Worm (Caenorhabditis elegans) whole organism, L2 larva: ENCODE measurements around the gene unc-84.

Experiments used
- C34F6.9 ChIP-seq: fragments of 150-350 bp; optimal IDR thresholded peaks from 2 replicates; lab custom pipeline; 2014; ENCODE audit warnings: missing biosample characterization, missing genetic modification characterization
- F13H6.1 ChIP-seq: sonication (generic microtip); optimal IDR thresholded peaks from 2 replicates; lab custom pipeline; 2016; ENCODE audit warnings: missing genetic modification characterization, missing compliant biosample characterization
- R02D3.7 ChIP-seq: fragments of 150-350 bp; optimal IDR thresholded peaks from 2 replicates; lab custom pipeline; 2014; ENCODE audit warnings: missing biosample characterization, missing genetic modification characterization
- Y55F3AM.14 ChIP-seq: fragments of 200-800 bp; sonication (Bioruptor generic); optimal IDR thresholded peaks from 2 replicates; lab custom pipeline; 2018; ENCODE audit warnings: mild to moderate bottlenecking, missing genetic modification characterization, missing compliant biosample characterization
- ZK546.5 ChIP-seq: sonication (generic microtip); optimal IDR thresholded peaks from 2 replicates; lab custom pipeline; 2017; ENCODE audit warnings: missing biosample characterization, missing genetic modification characterization
- alr-1 ChIP-seq: fragments of 150-350 bp; optimal IDR thresholded peaks from 2 replicates; lab custom pipeline; 2014; ENCODE audit warnings: missing biosample characterization, missing genetic modification characterization
- aly-2 ChIP-seq: fragments of 150-350 bp; optimal IDR thresholded peaks from 2 replicates; lab custom pipeline; 2014; ENCODE audit warnings: missing biosample characterization, missing genetic modification characterization
- ama-1 ChIP-seq: fragments of 150-350 bp; optimal IDR thresholded peaks from 2 replicates; lab custom pipeline; 2018; ENCODE audit warnings: inconsistent platforms
- blmp-1 ChIP-seq: sonication (generic microtip); optimal IDR thresholded peaks from 2 replicates; lab custom pipeline; 2017; ENCODE audit warnings: missing genetic modification characterization, mild to moderate bottlenecking, missing compliant biosample characterization, antibody characterized with exemption, moderate library complexity; ENCODE audit not compliant: insufficient read depth
- ceh-16 ChIP-seq: fragments of 150-350 bp; optimal IDR thresholded peaks from 2 replicates; lab custom pipeline; 2014; ENCODE audit warnings: missing biosample characterization, missing genetic modification characterization
- ceh-82 ChIP-seq: fragments of 150-350 bp; optimal IDR thresholded peaks from 2 replicates; lab custom pipeline; 2014; ENCODE audit warnings: missing biosample characterization, missing genetic modification characterization
- crh-2 ChIP-seq: sonication (generic microtip); optimal IDR thresholded peaks from 2 replicates; lab custom pipeline; 2017; ENCODE audit warnings: missing biosample characterization, missing genetic modification characterization
- dmd-4 ChIP-seq: sonication (generic microtip); optimal IDR thresholded peaks from 2 replicates; lab custom pipeline; 2017; ENCODE audit warnings: missing biosample characterization, missing genetic modification characterization
- egl-27 ChIP-seq: sonication (generic microtip); optimal IDR thresholded peaks from 3 replicates; lab custom pipeline; 2017; ENCODE audit warnings: missing biosample characterization, missing genetic modification reagents, missing genetic modification characterization
- elt-1 ChIP-seq: fragments of 150-350 bp; optimal IDR thresholded peaks from 2 replicates; lab custom pipeline; 2014; ENCODE audit warnings: missing biosample characterization, missing genetic modification characterization
- elt-3 ChIP-seq: sonication (generic microtip); optimal IDR thresholded peaks from 2 replicates; lab custom pipeline; 2017; ENCODE audit warnings: missing biosample characterization, missing genetic modification characterization
- fos-1 ChIP-seq: fragments of 150-350 bp; optimal IDR thresholded peaks from 2 replicates; lab custom pipeline; 2014; ENCODE audit warnings: missing biosample characterization, missing genetic modification characterization
- gmeb-1 ChIP-seq: fragments of 150-350 bp; optimal IDR thresholded peaks from 2 replicates; lab custom pipeline; 2014; ENCODE audit warnings: missing biosample characterization, missing genetic modification characterization
- lin-11 ChIP-seq: fragments of 150-350 bp; sonication (generic microtip); optimal IDR thresholded peaks from 2 replicates; lab custom pipeline; 2014; ENCODE audit warnings: missing biosample characterization, missing genetic modification characterization, inconsistent platforms, mixed read lengths
- lin-13 ChIP-seq: fragments of 150-350 bp; optimal IDR thresholded peaks from 2 replicates; lab custom pipeline; 2014; ENCODE audit warnings: missing biosample characterization, missing genetic modification reagents, missing genetic modification characterization
- lin-39 ChIP-seq: fragments of 150-350 bp; optimal IDR thresholded peaks from 2 replicates; lab custom pipeline; 2014; ENCODE audit warnings: missing biosample characterization, missing genetic modification reagents, missing genetic modification characterization
- lsy-2 ChIP-seq, 2 experiments: fragments of 150-350 bp in 1 of 2; sonication (generic microtip) in 1 of 2; optimal IDR thresholded peaks; 2 replicates each; lab custom pipeline; 2014 to 2017; ENCODE audit warnings: missing biosample characterization in 2 of 2, missing genetic modification characterization in 2 of 2
- mab-5 ChIP-seq: fragments of 150-350 bp; optimal IDR thresholded peaks from 2 replicates; lab custom pipeline; 2014; ENCODE audit warnings: missing biosample characterization, missing genetic modification characterization
- mbf-1 ChIP-seq: sonication (generic microtip); optimal IDR thresholded peaks from 2 replicates; lab custom pipeline; 2017; ENCODE audit warnings: missing biosample characterization, missing genetic modification characterization
- mdl-1 ChIP-seq, 2 experiments: fragments of 150-350 bp in 1 of 2; sonication (generic microtip) in 1 of 2; optimal IDR thresholded peaks; 2 replicates each; lab custom pipeline; 2017; ENCODE audit warnings: missing biosample characterization in 2 of 2, missing genetic modification characterization in 2 of 2
- nhr-10 ChIP-seq: sonication (generic microtip); optimal IDR thresholded peaks from 2 replicates; lab custom pipeline; 2017; ENCODE audit warnings: missing biosample characterization, missing genetic modification characterization
- nhr-11 ChIP-seq: fragments of 150-350 bp; optimal IDR thresholded peaks from 2 replicates; lab custom pipeline; 2014; ENCODE audit warnings: missing biosample characterization, missing genetic modification characterization
- nhr-12 ChIP-seq: fragments of 150-350 bp; optimal IDR thresholded peaks from 2 replicates; lab custom pipeline; 2014; ENCODE audit warnings: missing biosample characterization, missing genetic modification characterization
- nhr-129 ChIP-seq: fragments of 150-350 bp; optimal IDR thresholded peaks from 2 replicates; lab custom pipeline; 2014; ENCODE audit warnings: missing biosample characterization, missing genetic modification characterization
- nhr-21 ChIP-seq: fragments of 150-350 bp; optimal IDR thresholded peaks from 2 replicates; lab custom pipeline; 2014; ENCODE audit warnings: missing biosample characterization, missing genetic modification characterization
- nhr-23 ChIP-seq: fragments of 150-350 bp; optimal IDR thresholded peaks from 2 replicates; lab custom pipeline; 2014; ENCODE audit warnings: missing biosample characterization, missing genetic modification reagents, missing genetic modification characterization
- nhr-237 ChIP-seq: fragments of 150-350 bp; optimal IDR thresholded peaks from 2 replicates; lab custom pipeline; 2014; ENCODE audit warnings: missing biosample characterization, missing genetic modification characterization
- nhr-25 ChIP-seq: fragments of 150-350 bp; sonication (generic microtip); optimal IDR thresholded peaks from 3 replicates; lab custom pipeline; 2014; ENCODE audit warnings: missing biosample characterization, missing genetic modification characterization
- nhr-6 ChIP-seq: fragments of 150-350 bp; optimal IDR thresholded peaks from 2 replicates; lab custom pipeline; 2014; ENCODE audit warnings: missing biosample characterization, missing genetic modification characterization
- nhr-77 ChIP-seq: fragments of 150-350 bp; optimal IDR thresholded peaks from 2 replicates; lab custom pipeline; 2014; ENCODE audit warnings: missing biosample characterization, missing genetic modification characterization
- peb-1 ChIP-seq: fragments of 150-350 bp; optimal IDR thresholded peaks from 2 replicates; lab custom pipeline; 2014; ENCODE audit warnings: missing biosample characterization, missing genetic modification characterization
- sem-4 ChIP-seq: fragments of 150-350 bp; optimal IDR thresholded peaks from 2 replicates; lab custom pipeline; 2014; ENCODE audit warnings: missing biosample characterization, missing genetic modification reagents, missing genetic modification characterization
- skn-1 ChIP-seq: sonication (generic microtip); optimal IDR thresholded peaks from 2 replicates; lab custom pipeline; 2017; ENCODE audit warnings: missing biosample characterization, missing genetic modification characterization
- sma-3 ChIP-seq: sonication (generic microtip); optimal IDR thresholded peaks from 2 replicates; lab custom pipeline; 2016; ENCODE audit warnings: missing genetic modification reagents, missing genetic modification characterization, missing compliant biosample characterization
- sma-9 ChIP-seq, 2 experiments: fragments of 150-350 bp in 1 of 2; sonication (generic microtip) in 1 of 2; optimal IDR thresholded peaks; 2 replicates each; lab custom pipeline; 2014 to 2016; ENCODE audit warnings: missing genetic modification characterization in 2 of 2, mild to moderate bottlenecking in 1 of 2, missing biosample characterization in 1 of 2, missing compliant biosample characterization in 1 of 2, missing genetic modification reagents in 1 of 2, moderate library complexity in 1 of 2
- snpc-4 ChIP-seq: fragments of 150-350 bp; optimal IDR thresholded peaks from 2 replicates; lab custom pipeline; 2014; ENCODE audit warnings: missing biosample characterization, missing genetic modification characterization
- unc-39 ChIP-seq: fragments of 150-350 bp; optimal IDR thresholded peaks from 2 replicates; lab custom pipeline; 2014; ENCODE audit warnings: missing biosample characterization, missing genetic modification characterization
- unc-55 ChIP-seq: fragments of 150-350 bp; sonication (generic microtip); optimal IDR thresholded peaks from 3 replicates; lab custom pipeline; 2014; ENCODE audit warnings: missing biosample characterization, missing genetic modification reagents, missing genetic modification characterization
- unc-62 ChIP-seq: fragments of 150-350 bp; optimal IDR thresholded peaks from 2 replicates; lab custom pipeline; 2014; ENCODE audit warnings: missing biosample characterization, missing genetic modification reagents, missing genetic modification characterization
- zag-1 ChIP-seq: fragments of 150-350 bp; optimal IDR thresholded peaks from 2 replicates; lab custom pipeline; 2014; ENCODE audit warnings: missing biosample characterization, missing genetic modification characterization
- ztf-1 ChIP-seq: fragments of 200-800 bp; sonication (Bioruptor generic); conservative IDR thresholded peaks from 2 replicates; pipeline ENCODE4 v1.3.6; 2022; ENCODE audit warnings: missing genetic modification characterization, missing compliant biosample characterization
- ztf-11 ChIP-seq: sonication (generic microtip); optimal IDR thresholded peaks from 2 replicates; lab custom pipeline; 2017; ENCODE audit warnings: missing biosample characterization, missing genetic modification characterization
- ztf-4 ChIP-seq: fragments of 150-350 bp; optimal IDR thresholded peaks from 2 replicates; lab custom pipeline; 2014; ENCODE audit warnings: missing biosample characterization, missing genetic modification characterization

Gene unc-84

ce11 chrX:13596003-13596767 is 11.6 kb downstream of the unc-84 start, which contains the start of gene F54B11.5 (continued):
- TF ChIP-seq gmeb-1 (tag; lab: Kevin White, UChicago) = peak; percentile 34

ce11 chrX:13598021-13598499 is 13.5 kb downstream of the unc-84 start, which contains the start of gene bra-1:
Gene bra-1, plus strand, starts transcription at chrX:13598449.
- TF ChIP-seq ZK546.5 (tag; lab: Kevin White, UChicago) (no peak), mbf-1 (tag; lab: Kevin White, UChicago) (no peak), alr-1 (tag; lab: Kevin White, UChicago) (no peak), nhr-11 (no peak), nhr-77 (tag; lab: Kevin White, UChicago) (no peak), blmp-1 (tag; lab: Kevin White, UChicago) (no peak), R02D3.7 (no peak), mdl-1 (tag; optimal IDR thresholded peaks at IDR 0.05; lab: Kevin White, UChicago) (no peak), sma-3 (GFP tag; lab: Kevin White, UChicago) (no peak), ceh-16 (tag; lab: Kevin White, UChicago) (no peak), nhr-25 (tag; lab: Kevin White, UChicago) (no peak), aly-2 (tag; lab: Kevin White, UChicago) (no peak), crh-2 (tag; lab: Kevin White, UChicago) (peak; percentile 74), peb-1 (no peak), elt-1 (tag; lab: Kevin White, UChicago) (no peak), ztf-11 (tag; lab: Kevin White, UChicago) (no peak), ceh-82 (tag; lab: Kevin White, UChicago) (no peak), lin-39 (tag; lab: Kevin White, UChicago) (no peak), sma-9 (GFP tag; optimal IDR thresholded peaks at IDR 0.05; lab: Kevin White, UChicago) (peak; percentile 54), sma-9 (tag; optimal IDR thresholded peaks at IDR 0.05; lab: Kevin White, UChicago) (no peak), nhr-21 (peak; percentile 39), skn-1 (peak; percentile 39), elt-3 (no peak), zag-1 (tag; lab: Kevin White, UChicago) (no peak), nhr-23 (tag; lab: Kevin White, UChicago) (no peak), nhr-129 (tag; lab: Kevin White, UChicago) (peak; percentile 82), ztf-4 (tag; lab: Kevin White, UChicago) (peak; percentile 25), unc-39 (tag; lab: Kevin White, UChicago) (no peak), snpc-4 (tag; lab: Kevin White, UChicago) (no peak), ztf-1 (GFP tag; lab: Robert Waterston, UW) (no peak), nhr-12 (tag; lab: Kevin White, UChicago) (no peak), gmeb-1 (tag; lab: Kevin White, UChicago) (no peak), dmd-4 (tag; lab: Kevin White, UChicago) (no peak), ama-1 (lab: Kevin White, UChicago) (no peak), unc-62 (GFP tag; lab: Kevin White, UChicago) (no peak), sem-4 (no peak), F13H6.1 (peak; percentile 20), mab-5 (tag; lab: Kevin White, UChicago) (no peak), lsy-2 (tag; optimal IDR thresholded peaks at IDR 0.05; lab: Kevin White, UChicago) (peak; percentile 7 to 66), lin-13 (GFP tag; lab: Kevin White, UChicago) (peak; percentile 39), nhr-10 (tag; lab: Kevin White, UChicago) (no peak), nhr-237 (no peak), C34F6.9 (peak; percentile 78), fos-1 (peak; percentile 34), nhr-6 (no peak), egl-27 (tag; lab: Kevin White, UChicago) (no peak), lin-11 (tag; lab: Kevin White, UChicago) (peak; percentile 86), Y55F3AM.14 (GFP tag; lab: Kevin White, UChicago) (no peak), unc-55 (GFP tag; lab: Kevin White, UChicago) (peak; percentile 44)
